Worm (Caenorhabditis elegans) whole organism, L2 larva: Measurements from ENCODE around the gene H21P03.10.

Experiments
- C34F6.9 ChIP-seq: fragments of 150-350 bp; optimal IDR thresholded peaks from 2 replicates; lab custom pipeline; 2014; ENCODE audit warnings: missing biosample characterization, missing genetic modification characterization
- F13H6.1 ChIP-seq: sonication (generic microtip); optimal IDR thresholded peaks from 2 replicates; lab custom pipeline; 2016; ENCODE audit warnings: missing genetic modification characterization, missing compliant biosample characterization
- Y55F3AM.14 ChIP-seq: fragments of 200-800 bp; sonication (Bioruptor generic); optimal IDR thresholded peaks from 2 replicates; lab custom pipeline; 2018; ENCODE audit warnings: mild to moderate bottlenecking, missing genetic modification characterization, missing compliant biosample characterization
- ZK546.5 ChIP-seq: sonication (generic microtip); optimal IDR thresholded peaks from 2 replicates; lab custom pipeline; 2017; ENCODE audit warnings: missing biosample characterization, missing genetic modification characterization
- ama-1 ChIP-seq: fragments of 150-350 bp; optimal IDR thresholded peaks from 2 replicates; lab custom pipeline; 2018; ENCODE audit warnings: inconsistent platforms
- ceh-16 ChIP-seq: fragments of 150-350 bp; optimal IDR thresholded peaks from 2 replicates; lab custom pipeline; 2014; ENCODE audit warnings: missing biosample characterization, missing genetic modification characterization
- ceh-82 ChIP-seq: fragments of 150-350 bp; optimal IDR thresholded peaks from 2 replicates; lab custom pipeline; 2014; ENCODE audit warnings: missing biosample characterization, missing genetic modification characterization
- crh-2 ChIP-seq: sonication (generic microtip); optimal IDR thresholded peaks from 2 replicates; lab custom pipeline; 2017; ENCODE audit warnings: missing biosample characterization, missing genetic modification characterization
- dmd-4 ChIP-seq: sonication (generic microtip); optimal IDR thresholded peaks from 2 replicates; lab custom pipeline; 2017; ENCODE audit warnings: missing biosample characterization, missing genetic modification characterization
- egl-27 ChIP-seq: sonication (generic microtip); optimal IDR thresholded peaks from 3 replicates; lab custom pipeline; 2017; ENCODE audit warnings: missing biosample characterization, missing genetic modification reagents, missing genetic modification characterization
- elt-1 ChIP-seq: fragments of 150-350 bp; optimal IDR thresholded peaks from 2 replicates; lab custom pipeline; 2014; ENCODE audit warnings: missing biosample characterization, missing genetic modification characterization
- elt-3 ChIP-seq: sonication (generic microtip); optimal IDR thresholded peaks from 2 replicates; lab custom pipeline; 2017; ENCODE audit warnings: missing biosample characterization, missing genetic modification characterization
- fos-1 ChIP-seq: fragments of 150-350 bp; optimal IDR thresholded peaks from 2 replicates; lab custom pipeline; 2014; ENCODE audit warnings: missing biosample characterization, missing genetic modification characterization
- gmeb-1 ChIP-seq: fragments of 150-350 bp; optimal IDR thresholded peaks from 2 replicates; lab custom pipeline; 2014; ENCODE audit warnings: missing biosample characterization, missing genetic modification characterization
- lin-11 ChIP-seq: fragments of 150-350 bp; sonication (generic microtip); optimal IDR thresholded peaks from 2 replicates; lab custom pipeline; 2014; ENCODE audit warnings: missing biosample characterization, missing genetic modification characterization, inconsistent platforms, mixed read lengths
- lsy-2 ChIP-seq, 2 experiments: fragments of 150-350 bp in 1 of 2; sonication (generic microtip) in 1 of 2; optimal IDR thresholded peaks; 2 replicates each; lab custom pipeline; 2014 to 2017; ENCODE audit warnings: missing biosample characterization in 2 of 2, missing genetic modification characterization in 2 of 2
- mab-5 ChIP-seq: fragments of 150-350 bp; optimal IDR thresholded peaks from 2 replicates; lab custom pipeline; 2014; ENCODE audit warnings: missing biosample characterization, missing genetic modification characterization
- mbf-1 ChIP-seq: sonication (generic microtip); optimal IDR thresholded peaks from 2 replicates; lab custom pipeline; 2017; ENCODE audit warnings: missing biosample characterization, missing genetic modification characterization
- mdl-1 ChIP-seq, 2 experiments: fragments of 150-350 bp in 1 of 2; sonication (generic microtip) in 1 of 2; optimal IDR thresholded peaks; 2 replicates each; lab custom pipeline; 2017; ENCODE audit warnings: missing biosample characterization in 2 of 2, missing genetic modification characterization in 2 of 2
- nhr-10 ChIP-seq: sonication (generic microtip); optimal IDR thresholded peaks from 2 replicates; lab custom pipeline; 2017; ENCODE audit warnings: missing biosample characterization, missing genetic modification characterization
- nhr-11 ChIP-seq: fragments of 150-350 bp; optimal IDR thresholded peaks from 2 replicates; lab custom pipeline; 2014; ENCODE audit warnings: missing biosample characterization, missing genetic modification characterization
- nhr-12 ChIP-seq: fragments of 150-350 bp; optimal IDR thresholded peaks from 2 replicates; lab custom pipeline; 2014; ENCODE audit warnings: missing biosample characterization, missing genetic modification characterization
- nhr-129 ChIP-seq: fragments of 150-350 bp; optimal IDR thresholded peaks from 2 replicates; lab custom pipeline; 2014; ENCODE audit warnings: missing biosample characterization, missing genetic modification characterization
- nhr-21 ChIP-seq: fragments of 150-350 bp; optimal IDR thresholded peaks from 2 replicates; lab custom pipeline; 2014; ENCODE audit warnings: missing biosample characterization, missing genetic modification characterization
- nhr-23 ChIP-seq: fragments of 150-350 bp; optimal IDR thresholded peaks from 2 replicates; lab custom pipeline; 2014; ENCODE audit warnings: missing biosample characterization, missing genetic modification reagents, missing genetic modification characterization
- nhr-237 ChIP-seq: fragments of 150-350 bp; optimal IDR thresholded peaks from 2 replicates; lab custom pipeline; 2014; ENCODE audit warnings: missing biosample characterization, missing genetic modification characterization
- nhr-25 ChIP-seq: fragments of 150-350 bp; sonication (generic microtip); optimal IDR thresholded peaks from 3 replicates; lab custom pipeline; 2014; ENCODE audit warnings: missing biosample characterization, missing genetic modification characterization
- nhr-77 ChIP-seq: fragments of 150-350 bp; optimal IDR thresholded peaks from 2 replicates; lab custom pipeline; 2014; ENCODE audit warnings: missing biosample characterization, missing genetic modification characterization
- sem-4 ChIP-seq: fragments of 150-350 bp; optimal IDR thresholded peaks from 2 replicates; lab custom pipeline; 2014; ENCODE audit warnings: missing biosample characterization, missing genetic modification reagents, missing genetic modification characterization
- skn-1 ChIP-seq: sonication (generic microtip); optimal IDR thresholded peaks from 2 replicates; lab custom pipeline; 2017; ENCODE audit warnings: missing biosample characterization, missing genetic modification characterization
- sma-3 ChIP-seq: sonication (generic microtip); optimal IDR thresholded peaks from 2 replicates; lab custom pipeline; 2016; ENCODE audit warnings: missing genetic modification reagents, missing genetic modification characterization, missing compliant biosample characterization
- sma-9 ChIP-seq, 2 experiments: fragments of 150-350 bp in 1 of 2; sonication (generic microtip) in 1 of 2; optimal IDR thresholded peaks; 2 replicates each; lab custom pipeline; 2014 to 2016; ENCODE audit warnings: missing genetic modification characterization in 2 of 2, mild to moderate bottlenecking in 1 of 2, missing biosample characterization in 1 of 2, missing compliant biosample characterization in 1 of 2, missing genetic modification reagents in 1 of 2, moderate library complexity in 1 of 2
- snpc-4 ChIP-seq: fragments of 150-350 bp; optimal IDR thresholded peaks from 2 replicates; lab custom pipeline; 2014; ENCODE audit warnings: missing biosample characterization, missing genetic modification characterization
- unc-55 ChIP-seq: fragments of 150-350 bp; sonication (generic microtip); optimal IDR thresholded peaks from 3 replicates; lab custom pipeline; 2014; ENCODE audit warnings: missing biosample characterization, missing genetic modification reagents, missing genetic modification characterization
- unc-62 ChIP-seq: fragments of 150-350 bp; optimal IDR thresholded peaks from 2 replicates; lab custom pipeline; 2014; ENCODE audit warnings: missing biosample characterization, missing genetic modification reagents, missing genetic modification characterization
- zag-1 ChIP-seq: fragments of 150-350 bp; optimal IDR thresholded peaks from 2 replicates; lab custom pipeline; 2014; ENCODE audit warnings: missing biosample characterization, missing genetic modification characterization
- ztf-1 ChIP-seq: fragments of 200-800 bp; sonication (Bioruptor generic); conservative IDR thresholded peaks from 2 replicates; pipeline ENCODE4 v1.3.6; 2022; ENCODE audit warnings: missing genetic modification characterization, missing compliant biosample characterization
- ztf-11 ChIP-seq: sonication (generic microtip); optimal IDR thresholded peaks from 2 replicates; lab custom pipeline; 2017; ENCODE audit warnings: missing biosample characterization, missing genetic modification characterization
- ztf-4 ChIP-seq: fragments of 150-350 bp; optimal IDR thresholded peaks from 2 replicates; lab custom pipeline; 2014; ENCODE audit warnings: missing biosample characterization, missing genetic modification characterization

Gene H21P03.10

DNA sequence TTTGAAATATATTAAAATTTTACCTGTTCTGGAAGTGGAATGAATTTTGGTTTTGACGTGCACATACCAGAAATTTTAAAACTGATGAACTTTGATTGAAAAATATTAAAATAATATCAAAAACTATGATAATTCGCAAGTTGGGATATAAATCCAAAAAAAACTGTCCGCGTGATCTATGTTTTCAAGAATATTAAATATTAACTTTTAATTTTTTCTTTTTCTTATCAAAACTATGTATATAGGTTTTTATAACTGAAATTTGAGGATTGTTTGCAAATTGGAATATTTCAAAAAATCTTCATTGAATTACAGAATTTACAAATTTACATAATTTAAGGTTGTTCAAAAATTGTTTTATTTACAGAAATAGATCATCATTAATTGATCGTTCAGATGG lies 35.4 kb upstream of the H21P03.10 start, which contains the start of gene C10C6.3:
TSS of gene C10C6.3 (minus strand) at position 101 of the 400 bp plus-strand sequence.
- TF ChIP-seq ZK546.5 (tag; lab: Kevin White, UChicago) (no peak), mbf-1 (tag; lab: Kevin White, UChicago) (no peak), ceh-82 (tag; lab: Kevin White, UChicago) (no peak), nhr-21 (tag; lab: Kevin White, UChicago) (no peak), dmd-4 (tag; lab: Kevin White, UChicago) (no peak)
- TF ChIP-seq, all 48 proteins: peak for 0

DNA sequence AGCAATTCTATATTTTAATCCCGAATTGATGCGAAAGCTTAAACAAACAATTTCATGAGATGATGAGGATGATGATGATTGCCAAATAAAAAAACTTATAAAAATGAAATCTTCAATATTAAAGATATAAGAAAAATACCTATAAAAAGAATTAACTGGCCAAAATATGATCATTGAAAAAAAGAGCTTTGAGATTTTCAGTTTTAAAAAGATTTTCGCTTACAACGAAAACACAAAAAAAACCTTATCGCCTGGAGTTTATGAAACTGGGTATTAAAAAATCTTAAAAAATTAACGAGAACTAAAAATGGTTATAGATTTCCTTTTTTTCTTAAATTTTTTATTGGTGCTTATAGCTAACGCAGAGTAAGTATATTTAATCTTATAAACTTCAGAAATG lies 33.1 kb upstream of the H21P03.10 start, which contains the start of gene C10C6.7:
TSS of gene C10C6.7 (minus strand) at position 101 of the 400 bp plus-strand sequence.
- TF ChIP-seq ztf-1 (no peak), egl-27 (no peak), lsy-2 (tag; optimal IDR thresholded peaks at IDR 0.05; lab: Kevin White, UChicago) (no peak), ztf-11 (tag; lab: Kevin White, UChicago) (no peak), fos-1 (tag; lab: Kevin White, UChicago) (no peak), sma-3 (no peak), ZK546.5 (tag; lab: Kevin White, UChicago) (no peak), snpc-4 (tag; lab: Kevin White, UChicago) (no peak), unc-62 (GFP tag; lab: Kevin White, UChicago) (no peak), nhr-10 (no peak), mdl-1 (tag; optimal IDR thresholded peaks at IDR 0.05; lab: Kevin White, UChicago) (no peak), ceh-82 (tag; lab: Kevin White, UChicago) (no peak), gmeb-1 (tag; lab: Kevin White, UChicago) (no peak), lin-11 (tag; lab: Kevin White, UChicago) (no peak), C34F6.9 (tag; lab: Kevin White, UChicago) (no peak), nhr-237 (tag; lab: Kevin White, UChicago) (no peak), ztf-4 (no peak), skn-1 (tag; lab: Kevin White, UChicago) (no peak), dmd-4 (tag; lab: Kevin White, UChicago) (no peak), mbf-1 (tag; lab: Kevin White, UChicago) (no peak)

DNA sequence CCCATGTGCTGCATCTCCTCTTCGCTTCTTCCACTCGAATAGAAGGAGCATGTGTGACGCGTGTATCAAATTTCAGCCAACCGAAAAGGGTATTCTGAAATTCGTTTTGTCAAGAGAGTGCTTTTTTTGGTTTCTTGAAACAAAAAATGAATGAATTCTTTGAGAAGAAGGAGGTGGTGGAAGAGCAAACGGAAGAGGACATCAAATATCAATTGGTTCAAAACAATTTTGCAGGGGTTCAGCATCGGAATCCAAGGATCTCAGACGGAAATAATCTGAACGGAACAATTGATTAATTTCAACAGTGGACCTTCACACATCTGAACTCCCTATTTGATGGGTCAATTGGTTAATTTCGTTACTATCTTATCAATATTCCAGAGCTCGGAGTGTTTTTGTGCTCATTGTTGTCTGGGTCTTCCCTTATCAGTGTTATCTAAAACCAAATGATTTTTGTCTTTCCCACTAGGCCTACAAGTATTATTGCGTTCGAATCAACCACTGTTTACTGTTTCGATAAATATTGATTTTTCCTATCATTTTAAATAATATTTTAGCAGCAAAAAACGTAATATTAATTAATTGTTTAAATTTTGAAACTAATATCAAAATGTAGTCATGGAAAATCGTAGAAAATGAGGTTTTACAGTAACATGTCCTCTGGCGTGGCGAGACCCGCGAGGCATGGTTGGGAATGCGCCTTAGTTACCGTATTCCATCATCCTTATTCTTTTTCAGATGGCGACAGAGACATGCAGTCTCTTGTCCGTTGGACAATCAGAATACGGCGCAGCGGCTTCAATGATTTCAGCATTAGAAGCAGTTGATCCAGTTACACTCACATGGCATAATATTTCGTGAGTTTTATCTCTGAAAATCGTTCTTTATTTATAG lies 30.6 kb upstream of the H21P03.10 start, which contains the start of the genes C10C6.13 and wht-2:
TSS of gene C10C6.13 (minus strand) at position 51 of the 894 bp plus-strand sequence.
TSS of gene wht-2 (plus strand) at position 739 of the 894 bp plus-strand sequence.
- TF ChIP-seq ama-1 (lab: Kevin White, UChicago) (no peak), nhr-25 (tag; lab: Kevin White, UChicago) (no peak), fos-1 (tag; lab: Kevin White, UChicago) (peak; percentile 2)

DNA sequence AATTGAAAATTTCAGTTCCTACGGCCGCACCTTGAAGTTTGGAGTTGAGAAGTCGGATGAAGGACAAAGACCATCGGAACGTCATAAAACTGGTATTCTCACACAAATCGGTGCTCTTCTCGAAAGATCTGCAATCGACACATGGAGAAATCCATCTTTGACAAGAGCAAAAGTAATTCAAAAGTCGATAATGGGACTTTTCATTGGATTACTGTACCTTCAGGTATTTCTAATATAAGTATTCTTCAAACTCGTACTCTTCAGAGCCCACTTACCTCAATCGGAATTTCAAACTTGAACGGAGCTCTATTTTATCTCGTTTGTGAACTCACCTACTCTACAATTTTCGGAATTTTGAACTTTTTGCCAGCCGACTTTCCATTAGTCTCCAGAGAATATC lies 28.5 kb upstream of the H21P03.10 start:
- TF ChIP-seq mab-5 (tag; lab: Kevin White, UChicago), result no peak
- TF ChIP-seq nhr-10, result no peak
- no peak for TF ChIP-seq lsy-2 (tag; optimal IDR thresholded peaks at IDR 0.05; lab: Kevin White, UChicago)
- TF ChIP-seq nhr-12 (tag; lab: Kevin White, UChicago), result no peak
- TF ChIP-seq ZK546.5 (tag; lab: Kevin White, UChicago), result no peak
- TF ChIP-seq Y55F3AM.14 (GFP tag; lab: Kevin White, UChicago), result no peak
- no peak for TF ChIP-seq fos-1 (tag; lab: Kevin White, UChicago)
- TF ChIP-seq, all 48 proteins: peak for 0

DNA sequence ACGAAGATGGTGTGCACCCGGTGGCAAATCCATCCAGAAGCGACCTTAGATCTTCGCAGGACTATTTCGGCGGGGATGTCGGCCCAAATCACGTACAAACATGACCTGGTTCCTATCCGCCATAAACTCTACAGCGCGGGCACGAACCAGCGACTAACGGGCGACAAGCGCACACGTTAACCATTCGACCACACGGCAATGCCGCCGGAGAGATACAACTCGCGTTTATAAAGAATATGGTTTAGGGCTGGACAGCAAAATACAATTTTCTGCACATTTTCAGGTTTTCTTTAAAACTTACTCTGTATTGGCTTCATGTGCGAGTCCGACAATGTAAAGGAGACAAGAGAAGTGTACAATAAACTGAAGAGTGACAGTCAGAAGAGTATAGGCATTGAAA lies 26.5 kb upstream of the H21P03.10 start:
- TF ChIP-seq nhr-21 (tag; lab: Kevin White, UChicago) (peak; percentile 50), Y55F3AM.14 (GFP tag; lab: Kevin White, UChicago) (peak; percentile 77), sma-3 (peak; percentile 74), mbf-1 (tag; lab: Kevin White, UChicago) (no peak), nhr-23 (tag; lab: Kevin White, UChicago) (peak; percentile 12), gmeb-1 (tag; lab: Kevin White, UChicago) (peak; percentile 54), ama-1 (lab: Kevin White, UChicago) (peak; percentile 61), unc-55 (GFP tag; lab: Kevin White, UChicago) (peak; percentile 38), elt-3 (no peak), ZK546.5 (tag; lab: Kevin White, UChicago) (no peak), nhr-129 (tag; lab: Kevin White, UChicago) (peak; percentile 79), nhr-11 (peak; percentile 17), sma-9 (GFP tag; optimal IDR thresholded peaks at IDR 0.05; lab: Kevin White, UChicago) (peak; percentile 86), sma-9 (tag; optimal IDR thresholded peaks at IDR 0.05; lab: Kevin White, UChicago) (no peak), F13H6.1 (tag; lab: Kevin White, UChicago) (peak; percentile 60), ztf-4 (peak; percentile 68), egl-27 (peak; percentile 54), sem-4 (tag; lab: Kevin White, UChicago) (no peak), fos-1 (tag; lab: Kevin White, UChicago) (peak; percentile 21), lin-11 (tag; lab: Kevin White, UChicago) (peak; percentile 38), lsy-2 (tag; optimal IDR thresholded peaks at IDR 0.05; lab: Kevin White, UChicago) (peak; percentile 32 to 56), snpc-4 (tag; lab: Kevin White, UChicago) (peak; percentile 40), crh-2 (tag; lab: Kevin White, UChicago) (peak; percentile 28), nhr-25 (tag; lab: Kevin White, UChicago) (peak; percentile 65), nhr-10 (no peak), zag-1 (tag; lab: Kevin White, UChicago) (peak; percentile 46), ceh-16 (tag; lab: Kevin White, UChicago) (peak; percentile 25), C34F6.9 (tag; lab: Kevin White, UChicago) (peak; percentile 70), nhr-77 (peak; percentile 17), elt-1 (tag; lab: Kevin White, UChicago) (no peak)
